Worm (Caenorhabditis elegans): ENCODE results near the gene daf-9.

DNA sequence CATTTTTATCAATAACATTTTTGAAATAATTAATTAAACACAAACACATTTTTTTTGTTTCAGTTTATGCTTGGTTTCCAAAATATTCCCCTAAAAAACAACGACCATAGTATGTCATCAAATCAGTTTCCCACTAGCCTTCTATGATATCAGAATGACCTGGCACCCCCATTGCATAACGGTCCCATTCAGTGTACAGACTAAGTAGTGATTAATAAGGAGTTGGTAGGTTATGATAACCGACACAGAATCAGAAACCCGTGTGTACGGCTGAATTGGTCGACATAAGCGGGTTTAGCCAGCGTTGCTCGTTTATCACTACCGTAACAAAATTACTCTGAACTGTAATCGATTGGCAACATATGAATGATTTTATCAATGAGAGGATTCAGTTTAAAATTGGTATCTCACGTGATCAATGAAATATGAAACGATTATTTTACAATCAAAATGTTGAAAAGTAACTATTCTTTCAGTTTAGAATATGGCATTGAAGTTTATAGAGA, 39.3 kb upstream of the daf-9 start:
- TF ChIP-seq nhr-76 (tag; optimal IDR thresholded peaks at IDR 0.05) (no peak), ztf-11 (tag; optimal IDR thresholded peaks at IDR 0.05) (no peak), nhr-237 (tag; optimal IDR thresholded peaks at IDR 0.05) (no peak), ceh-82 (tag; optimal IDR thresholded peaks at IDR 0.05) (no peak), egl-27 (tag; optimal IDR thresholded peaks at IDR 0.05) (no peak), lin-15B (tag; optimal IDR thresholded peaks at IDR 0.05) (no peak), tra-1 (GFP tag; IDR thresholded peaks at IDR 0.05) (no peak), skn-1 (tag; optimal IDR thresholded peaks at IDR 0.05) (no peak)
